Worm (Caenorhabditis elegans): Measurements from ENCODE around the gene ifa-1.

ifa-1 gene

DNA sequence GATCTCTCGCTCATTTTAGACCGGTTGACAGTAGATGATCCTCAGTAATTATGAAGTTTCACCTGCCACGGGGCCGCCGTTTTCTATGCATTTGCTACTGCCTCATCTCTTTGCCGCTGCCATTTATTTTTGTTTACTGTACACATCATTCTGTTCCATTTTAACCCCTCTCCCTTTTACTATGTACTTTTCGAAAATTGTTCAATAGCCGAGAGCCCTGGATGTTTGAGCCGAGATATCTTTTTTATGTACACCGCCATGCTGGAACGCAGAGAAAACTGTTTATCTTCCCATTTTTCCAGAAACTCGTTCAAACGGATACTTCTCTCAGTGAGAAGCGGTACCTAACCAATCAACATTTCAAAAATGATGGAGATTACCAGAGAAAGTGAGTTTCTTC lies at the start of gene ifa-1:
Gene ifa-1 (plus strand): TSS at position 301 of the 400 bp plus-strand sequence.
- TF ChIP-seq Y95B8A.8 (GFP tag; IDR thresholded peaks at IDR 0.05) (no peak), lsy-27 (tag; optimal IDR thresholded peaks at IDR 0.05; ENCODE audit: borderline replicate concordance, insufficient read depth) (no peak), die-1 (tag; optimal IDR thresholded peaks at IDR 0.05) (no peak), dpff-1 (tag; optimal IDR thresholded peaks at IDR 0.05) (no peak), K12H6.12 (tag; optimal IDR thresholded peaks at IDR 0.05) (no peak), lin-26 (GFP tag; IDR thresholded peaks at IDR 0.05) (no peak), unc-130 (GFP tag; optimal IDR thresholded peaks at IDR 0.05) (no peak), egl-18 (GFP tag; IDR thresholded peaks at IDR 0.05) (no peak), rpc-1 (optimal IDR thresholded peaks at IDR 0.05) (no peak), rpc-1 (tag; optimal IDR thresholded peaks at IDR 0.05) (no peak), sea-2 (GFP tag; IDR thresholded peaks at IDR 0.05) (no peak), Y56A3A.18 (GFP tag; IDR thresholded peaks at IDR 0.05) (no peak), dox-1 (GFP tag; IDR thresholded peaks at IDR 0.05) (no peak)

DNA sequence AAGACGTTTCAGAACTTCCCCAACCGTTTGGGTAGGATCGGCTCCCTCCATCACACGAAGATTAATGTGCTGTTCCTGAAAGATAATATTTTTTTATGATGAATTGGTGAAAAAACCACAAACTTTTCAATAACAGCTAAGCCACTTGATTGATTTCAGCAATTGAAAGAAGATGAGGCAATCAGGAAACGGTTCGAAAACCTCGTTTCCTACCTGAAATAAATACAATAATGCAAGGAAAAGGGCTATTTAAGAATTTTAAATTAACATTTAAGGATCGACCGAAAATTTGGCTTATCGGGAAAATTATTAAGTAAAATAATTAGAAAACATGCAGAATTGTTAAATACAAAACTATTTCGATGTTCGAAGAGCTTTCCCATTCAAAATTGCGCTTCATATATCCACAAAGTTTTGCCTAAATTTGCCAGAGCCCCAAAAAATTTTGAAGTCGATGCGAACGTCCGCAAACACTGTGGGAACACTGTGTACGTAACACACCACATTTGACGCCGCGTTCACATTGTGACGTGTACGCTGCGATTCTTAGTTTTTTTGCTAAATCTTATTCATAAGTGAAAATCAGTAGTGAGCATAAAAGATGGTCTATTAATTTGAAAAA lies 48.3 kb upstream of the ifa-1 start, which contains the start of gene C34F6.9:
Gene C34F6.9 (minus strand): TSS at position 51 of the 622 bp plus-strand sequence.
- TF ChIP-seq atf-7 (tag; optimal IDR thresholded peaks at IDR 0.05), result no peak
- TF ChIP-seq efl-1 (GFP tag; optimal IDR thresholded peaks at IDR 0.05), result no peak
- TF ChIP-seq pha-4 (tag; optimal IDR thresholded peaks at IDR 0.05), result no peak
- no peak for TF ChIP-seq lin-35 (GFP tag; optimal IDR thresholded peaks at IDR 0.05)
- no peak for TF ChIP-seq F52B5.7 (tag; optimal IDR thresholded peaks at IDR 0.05)
- TF ChIP-seq lir-1 (GFP tag; conservative IDR thresholded peaks at IDR 0.05), result no peak
- TF ChIP-seq sdz-38 (tag; optimal IDR thresholded peaks at IDR 0.05), result no peak
- TF ChIP-seq lsy-27 (tag; optimal IDR thresholded peaks at IDR 0.05; ENCODE audit: borderline replicate concordance, insufficient read depth), result no peak
- no peak for TF ChIP-seq dpl-1 (GFP tag; optimal IDR thresholded peaks at IDR 0.05)
- no peak for TF ChIP-seq mes-4 (tag; optimal IDR thresholded peaks at IDR 0.05)

ce11 chrX:11226595-11226994 lies 44.4 kb upstream of the ifa-1 start, which contains the start of gene C34F6.12:
Gene C34F6.12 (minus strand): TSS chrX:11226695.
- TF ChIP-seq ceh-40 (GFP tag; IDR thresholded peaks at IDR 0.05), result no peak
- TF ChIP-seq Y95B8A.8 (GFP tag; IDR thresholded peaks at IDR 0.05), result no peak
- TF ChIP-seq madf-6 (GFP tag; IDR thresholded peaks at IDR 0.05), result no peak
- TF ChIP-seq mcd-1 (GFP tag; IDR thresholded peaks at IDR 0.05), result no peak
- TF ChIP-seq atf-7 (tag; optimal IDR thresholded peaks at IDR 0.05), result no peak

DNA sequence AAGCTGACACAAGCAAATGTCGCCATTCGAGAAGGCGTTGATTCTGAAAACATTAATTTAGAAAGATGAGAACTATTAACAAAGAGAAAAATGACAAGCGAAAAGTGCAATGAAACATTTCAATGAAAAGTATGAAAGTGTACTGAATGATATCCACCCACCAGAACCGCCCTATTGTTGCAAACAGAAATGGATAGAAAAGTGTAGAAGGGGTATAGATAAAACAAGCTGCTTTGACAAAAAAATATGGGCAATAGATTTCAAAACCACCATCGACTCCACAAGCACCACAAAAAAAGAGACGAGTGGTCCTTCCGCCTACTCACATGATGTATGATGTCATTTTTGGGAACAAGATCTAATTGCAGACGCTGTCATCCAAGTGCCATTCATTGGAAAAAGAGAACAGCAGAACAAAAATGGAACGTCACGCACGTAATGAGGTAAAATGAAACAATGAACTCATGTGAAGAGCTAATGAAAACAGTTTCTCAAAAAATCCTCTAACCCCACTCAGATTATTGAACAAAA lies 30.3 kb upstream of the ifa-1 start, which contains the start of gene C34F6.10:
Gene C34F6.10 (minus strand): TSS at position 51 of the 531 bp plus-strand sequence.
- peak; percentile 29 for TF ChIP-seq ceh-27 (GFP tag; optimal IDR thresholded peaks at IDR 0.05)
- TF ChIP-seq atf-7 (tag; optimal IDR thresholded peaks at IDR 0.05), result peak; percentile 16
- TF ChIP-seq Y53F4B.3 (GFP tag; IDR thresholded peaks at IDR 0.05), result no peak
- no peak for TF ChIP-seq ama-1 (optimal IDR thresholded peaks at IDR 0.05)
- no peak for TF ChIP-seq ama-1 (GFP tag; optimal IDR thresholded peaks at IDR 0.05)

DNA sequence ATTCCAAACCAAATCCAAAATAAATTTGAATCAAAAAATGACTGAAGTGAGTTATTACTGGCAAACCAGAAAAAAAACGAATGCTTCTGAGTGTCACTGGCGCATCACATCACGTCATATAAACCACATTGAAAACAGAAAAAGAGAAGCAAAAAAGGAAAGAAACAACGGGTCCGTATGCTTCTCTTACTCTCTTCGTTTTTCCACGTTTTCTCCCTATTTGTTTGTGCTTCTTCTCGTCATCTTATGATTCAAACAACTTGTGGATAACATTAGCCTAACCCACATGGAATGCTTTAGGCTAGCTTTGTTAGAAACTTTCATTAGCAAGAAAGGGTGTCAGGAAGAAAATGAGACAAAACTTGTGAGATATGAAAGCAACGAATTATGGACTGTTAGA lies 29.5 kb upstream of the ifa-1 start:
- TF ChIP-seq ztf-22 (GFP tag; optimal IDR thresholded peaks at IDR 0.05) (no peak), Y79H2A.3 (GFP tag; conservative IDR thresholded peaks at IDR 0.05) (no peak), ceh-91 (GFP tag; IDR thresholded peaks at IDR 0.05) (no peak), lin-40 (tag; optimal IDR thresholded peaks at IDR 0.05) (no peak), cebp-1 (GFP tag; IDR thresholded peaks at IDR 0.05) (no peak), cebp-1 (tag; optimal IDR thresholded peaks at IDR 0.05) (no peak), dpff-1 (tag; optimal IDR thresholded peaks at IDR 0.05) (no peak), attf-3 (GFP tag; conservative IDR thresholded peaks at IDR 0.05) (no peak), F37B4.10 (GFP tag; IDR thresholded peaks at IDR 0.05) (no peak), let-526 (GFP tag; IDR thresholded peaks at IDR 0.05) (no peak)

Data from whole organism, young adult.